Fruit fly (Drosophila melanogaster) whole organism, embryonic: Measurements from ENCODE around the gene CG9919.

ENCODE experiments used
- ATbp ChIP-seq: fragments of 200-800 bp; sonication (Bioruptor generic); optimal IDR thresholded peaks from 2 replicates; lab custom pipeline; 2017; ENCODE audit warnings: missing biosample characterization, mild to moderate bottlenecking, missing genetic modification characterization, missing genetic modification reagents
- Abd-B ChIP-seq: fragments of 200-800 bp; sonication (Bioruptor generic); optimal IDR thresholded peaks from 2 replicates; lab custom pipeline; 2018; ENCODE audit warnings: missing biosample characterization, mild to moderate bottlenecking, missing genetic modification characterization, moderate library complexity
- Asciz ChIP-seq: fragments of 200-800 bp; sonication (Bioruptor generic); optimal IDR thresholded peaks from 2 replicates; lab custom pipeline; 2017; ENCODE audit warnings: missing biosample characterization, mild to moderate bottlenecking, missing genetic modification characterization, missing genetic modification reagents
- Bgb ChIP-seq: fragments of 200-800 bp; sonication (Bioruptor generic); IDR thresholded peaks from 2 replicates; pipeline ENCODE4 v1.3.6; 2022; ENCODE audit warnings: missing biosample characterization, missing genetic modification characterization; ENCODE audit not compliant: partially characterized antibody
- BtbVII ChIP-seq: fragments of 200-800 bp; sonication (Bioruptor generic); optimal IDR thresholded peaks from 3 replicates; lab custom pipeline; 2017; ENCODE audit warnings: missing biosample characterization, mild to moderate bottlenecking, missing genetic modification characterization
- CG1024 ChIP-seq: fragments of 200-800 bp; sonication (Bioruptor generic); IDR thresholded peaks from 2 replicates; pipeline ENCODE4 v1.3.6; 2022; ENCODE audit warnings: missing biosample characterization, missing genetic modification characterization
- CG11696 ChIP-seq: fragments of 200-800 bp; sonication (Bioruptor generic); IDR thresholded peaks from 2 replicates; pipeline ENCODE4 v1.3.6; 2022; ENCODE audit warnings: missing biosample characterization, missing genetic modification characterization
- CG12104 ChIP-seq: fragments of 200-800 bp; sonication (Bioruptor generic); optimal IDR thresholded peaks from 3 replicates; lab custom pipeline; 2016; ENCODE audit warnings: missing biosample characterization, missing genetic modification characterization
- CG13424 ChIP-seq: fragments of 200-800 bp; sonication (Bioruptor generic); optimal IDR thresholded peaks from 2 replicates; lab custom pipeline; 2019; ENCODE audit warnings: missing biosample characterization, mild to moderate bottlenecking, missing genetic modification characterization, moderate library complexity
- CG14014 ChIP-seq: fragments of 200-800 bp; sonication (Bioruptor generic); IDR thresholded peaks from 2 replicates; pipeline ENCODE4 v1.3.6; 2022; ENCODE audit warnings: missing biosample characterization, missing genetic modification characterization
- CG14667 ChIP-seq: fragments of 200-800 bp; sonication (Bioruptor generic); IDR thresholded peaks from 2 replicates; pipeline ENCODE4 v1.3.6; 2022; ENCODE audit warnings: missing biosample characterization, missing genetic modification characterization
- CG15601 ChIP-seq: fragments of 200-800 bp; sonication (Bioruptor generic); optimal IDR thresholded peaks from 3 replicates; lab custom pipeline; 2019; ENCODE audit warnings: missing biosample characterization, mild to moderate bottlenecking, missing genetic modification characterization, moderate library complexity
- CG16863 ChIP-seq: fragments of 200-800 bp; sonication (Bioruptor generic); optimal IDR thresholded peaks from 3 replicates; lab custom pipeline; 2016; ENCODE audit warnings: missing biosample characterization, missing genetic modification characterization
- CG1792 ChIP-seq: fragments of 200-800 bp; sonication (Bioruptor generic); optimal IDR thresholded peaks from 2 replicates; lab custom pipeline; 2016; ENCODE audit warnings: missing biosample characterization, missing genetic modification characterization
- CG18262 ChIP-seq: fragments of 200-800 bp; optimal IDR thresholded peaks from 3 replicates; lab custom pipeline; 2019; ENCODE audit warnings: missing biosample characterization, mild to moderate bottlenecking, missing genetic modification characterization, moderate library complexity
- CG18764 ChIP-seq: fragments of 200-800 bp; sonication (Bioruptor generic); optimal IDR thresholded peaks from 3 replicates; lab custom pipeline; 2016; ENCODE audit warnings: missing biosample characterization, missing genetic modification characterization
- CG2120 ChIP-seq: fragments of 200-800 bp; sonication (Bioruptor generic); optimal IDR thresholded peaks from 3 replicates; lab custom pipeline; 2016; ENCODE audit warnings: missing biosample characterization, missing genetic modification characterization
- CG2875 ChIP-seq: fragments of 200-800 bp; sonication (Bioruptor generic); optimal IDR thresholded peaks from 2 replicates; lab custom pipeline; 2017; ENCODE audit warnings: missing biosample characterization, mild to moderate bottlenecking, missing genetic modification characterization, missing genetic modification reagents
- CG31224 ChIP-seq: fragments of 200-800 bp; sonication (Bioruptor generic); IDR thresholded peaks from 2 replicates; pipeline ENCODE4 v1.3.6; 2022; ENCODE audit warnings: missing biosample characterization, missing genetic modification characterization
- CG33213 ChIP-seq: fragments of 200-800 bp; sonication (Bioruptor generic); optimal IDR thresholded peaks from 3 replicates; lab custom pipeline; 2016; ENCODE audit warnings: missing biosample characterization, missing genetic modification characterization
- CG4282 ChIP-seq: fragments of 200-800 bp; sonication (Bioruptor generic); optimal IDR thresholded peaks from 2 replicates; lab custom pipeline; 2016; ENCODE audit warnings: missing biosample characterization, missing genetic modification characterization
- CG6813 ChIP-seq: fragments of 200-800 bp; sonication (Bioruptor generic); optimal IDR thresholded peaks from 2 replicates; lab custom pipeline; 2017; ENCODE audit warnings: missing biosample characterization, missing genetic modification characterization, mild to moderate bottlenecking, moderate library complexity, missing genetic modification reagents
- CG8388 ChIP-seq: fragments of 200-800 bp; sonication (Bioruptor generic); optimal IDR thresholded peaks from 2 replicates; lab custom pipeline; 2019; ENCODE audit warnings: missing biosample characterization, mild to moderate bottlenecking, missing genetic modification characterization, moderate library complexity
- Dip3 ChIP-seq: fragments of 200-800 bp; sonication (Bioruptor generic); optimal IDR thresholded peaks from 3 replicates; lab custom pipeline; 2016; ENCODE audit warnings: missing biosample characterization, missing genetic modification characterization
- Dll ChIP-seq: fragments of 200-800 bp; sonication (Bioruptor generic); IDR thresholded peaks from 4 replicates; pipeline ENCODE4 v1.3.6; 2022; ENCODE audit warnings: missing biosample characterization, missing genetic modification characterization; ENCODE audit not compliant: partially characterized antibody
- Fer1 ChIP-seq: fragments of 200-800 bp; sonication (Bioruptor generic); optimal IDR thresholded peaks from 2 replicates; lab custom pipeline; 2017; ENCODE audit warnings: missing biosample characterization, mild to moderate bottlenecking, missing genetic modification characterization
- Fer2 ChIP-seq: fragments of 200-800 bp; sonication (Bioruptor generic); optimal IDR thresholded peaks from 2 replicates; lab custom pipeline; 2018; ENCODE audit warnings: missing biosample characterization, mild to moderate bottlenecking, missing genetic modification characterization, moderate library complexity
- MBD-R2 ChIP-seq: fragments of 200-800 bp; sonication (Bioruptor generic); IDR thresholded peaks from 2 replicates; pipeline ENCODE4 v1.3.6; 2022; ENCODE audit warnings: missing biosample characterization, missing genetic modification characterization
- Max ChIP-seq: fragments of 200-800 bp; sonication (Bioruptor generic); optimal IDR thresholded peaks from 2 replicates; lab custom pipeline; 2016; ENCODE audit warnings: missing biosample characterization, mild to moderate bottlenecking, missing genetic modification characterization
- Stat92E ChIP-seq, 3 experiments: fragments of >200 bp in 2 of 3; fragments of 200-800 bp in 1 of 3; sonication (Bioruptor generic) in 1 of 3; optimal IDR thresholded peaks; 2 replicates each; lab custom pipeline; 2017 to 2019; ENCODE audit warnings: missing biosample characterization in 3 of 3, missing genetic modification characterization in 3 of 3, mild to moderate bottlenecking in 1 of 3, moderate library complexity in 1 of 3
- bab2 ChIP-seq: fragments of 200-800 bp; sonication (Bioruptor generic); optimal IDR thresholded peaks from 2 replicates; lab custom pipeline; 2016; ENCODE audit warnings: missing biosample characterization, missing genetic modification characterization
- btn ChIP-seq: fragments of 200-800 bp; sonication (Bioruptor generic); optimal IDR thresholded peaks from 2 replicates; lab custom pipeline; 2016; ENCODE audit warnings: missing biosample characterization, missing genetic modification characterization
- dan ChIP-seq: fragments of 200-800 bp; sonication (Bioruptor generic); IDR thresholded peaks from 2 replicates; pipeline ENCODE4 v1.3.6; 2022; ENCODE audit warnings: missing biosample characterization, missing genetic modification characterization
- fd102C ChIP-seq: fragments of 200-800 bp; sonication (Bioruptor generic); optimal IDR thresholded peaks from 2 replicates; lab custom pipeline; 2018; ENCODE audit warnings: missing biosample characterization, mild to moderate bottlenecking, missing genetic modification characterization, moderate library complexity
- fru ChIP-seq: fragments of >200 bp; optimal IDR thresholded peaks from 2 replicates; lab custom pipeline; 2017
- hbn ChIP-seq: fragments of 200-800 bp; sonication (Bioruptor generic); IDR thresholded peaks from 2 replicates; pipeline ENCODE4 v1.3.6; 2022; ENCODE audit warnings: missing biosample characterization, missing genetic modification characterization; ENCODE audit not compliant: partially characterized antibody
- hkb ChIP-seq, 2 experiments: fragments of 200-800 bp in 1 of 2; fragments of >200 bp in 1 of 2; sonication (Bioruptor generic) in 1 of 2; IDR thresholded peaks in 1 of 2; optimal IDR thresholded peaks in 1 of 2; 2 replicates each; pipeline versions ENCODE4 v1.3.6 to Lab custom; 2017 to 2022; ENCODE audit warnings: missing biosample characterization in 1 of 2, missing genetic modification characterization in 1 of 2
- kah ChIP-seq: fragments of 200-800 bp; sonication (Bioruptor generic); optimal IDR thresholded peaks from 2 replicates; lab custom pipeline; 2018; ENCODE audit warnings: missing biosample characterization, mild to moderate bottlenecking, missing genetic modification characterization
- kay ChIP-seq: fragments of 200-800 bp; sonication (Bioruptor generic); optimal IDR thresholded peaks from 2 replicates; lab custom pipeline; 2016; ENCODE audit warnings: missing biosample characterization, missing genetic modification characterization
- nom ChIP-seq: fragments of 200-800 bp; sonication (Bioruptor generic); optimal IDR thresholded peaks from 2 replicates; lab custom pipeline; 2017; ENCODE audit warnings: missing biosample characterization, missing genetic modification characterization, mild to moderate bottlenecking, moderate library complexity, missing genetic modification reagents
- otp ChIP-seq: fragments of 200-800 bp; sonication (Bioruptor generic); IDR thresholded peaks from 3 replicates; pipeline ENCODE4, ENCODE4 v1.3.6; 2022; ENCODE audit warnings: missing biosample characterization, missing genetic modification characterization
- psq ChIP-seq: fragments of 200-800 bp; sonication (Bioruptor generic); optimal IDR thresholded peaks from 2 replicates; lab custom pipeline; 2017; ENCODE audit warnings: missing biosample characterization, missing genetic modification characterization
- pum ChIP-seq: fragments of 200-800 bp; sonication (Bioruptor generic); optimal IDR thresholded peaks from 2 replicates; lab custom pipeline; 2016; ENCODE audit warnings: missing biosample characterization, missing genetic modification characterization
- pzg ChIP-seq: fragments of 200-800 bp; sonication (Bioruptor generic); optimal IDR thresholded peaks from 3 replicates; lab custom pipeline; 2018; ENCODE audit warnings: missing biosample characterization, mild to moderate bottlenecking, missing genetic modification characterization, moderate library complexity
- run ChIP-seq: fragments of 200-800 bp; sonication (Bioruptor generic); optimal IDR thresholded peaks from 3 replicates; lab custom pipeline; 2018; ENCODE audit warnings: missing biosample characterization, mild to moderate bottlenecking, missing genetic modification characterization
- ssp ChIP-seq: fragments of 200-800 bp; sonication (Bioruptor generic); IDR thresholded peaks from 2 replicates; pipeline ENCODE4 v1.3.6; 2022; ENCODE audit warnings: missing biosample characterization, missing genetic modification characterization
- usp ChIP-seq: fragments of >200 bp; optimal IDR thresholded peaks from 2 replicates; lab custom pipeline; 2017; ENCODE audit warnings: missing biosample characterization, missing genetic modification characterization
- vfl ChIP-seq: fragments of 200-800 bp; sonication (Bioruptor generic); optimal IDR thresholded peaks from 2 replicates; lab custom pipeline; 2016; ENCODE audit warnings: missing biosample characterization, missing genetic modification characterization
- zf30C ChIP-seq: fragments of 200-800 bp; sonication (Bioruptor generic); optimal IDR thresholded peaks from 3 replicates; lab custom pipeline; 2018; ENCODE audit warnings: missing biosample characterization, mild to moderate bottlenecking, missing genetic modification characterization

Gene CG9919

dm6 chrX:16358670-16359320 lies 28.2 kb upstream of the CG9919 start, which contains the start of the genes U2af50 and PIG-Q (continued):
- TF ChIP-seq hkb (optimal IDR thresholded peaks at IDR 0.05; lab: Kevin White, UChicago) (no peak), hkb (GFP tag; IDR thresholded peaks at IDR 0.05; lab: Robert Waterston, UW) (peak; percentile 93), Stat92E (GFP tag; optimal IDR thresholded peaks at IDR 0.05; lab: Kevin White, UChicago) (peak in 1 of 3 experiments; percentile 44), CG14014 (GFP tag; lab: Robert Waterston, UW) (peak; percentile 92), fru (lab: Kevin White, UChicago) (no peak), btn (GFP tag; lab: Kevin White, UChicago) (no peak), ATbp (GFP tag; lab: Kevin White, UChicago) (peak; percentile 89), MBD-R2 (GFP tag; lab: Robert Waterston, UW) (peak; percentile 88), bab2 (peak; percentile 71), CG2120 (peak; percentile 79), Abd-B (GFP tag; lab: Kevin White, UChicago) (peak; percentile 96), otp (GFP tag; lab: Robert Waterston, UW) (no peak; the same call in 2 of the 3 replicates), CG6813 (no peak), CG4282 (GFP tag; lab: Kevin White, UChicago) (no peak), BtbVII (GFP tag; lab: Kevin White, UChicago) (peak; percentile 90), kay (GFP tag; lab: Kevin White, UChicago) (peak; percentile 69), CG13424 (tag; lab: Kevin White, UChicago) (peak; percentile 95), CG11696 (peak; percentile 76; the same call in 1 of the 2 replicates), ssp (GFP tag; lab: Robert Waterston, UW) (peak; percentile 91), Fer1 (GFP tag; lab: Kevin White, UChicago) (peak; percentile 91), CG12104 (GFP tag; lab: Kevin White, UChicago) (peak; percentile 73), Dll (GFP tag; lab: Robert Waterston, UW) (no peak; the same call in 3 of the 4 replicates), pzg (GFP tag; lab: Kevin White, UChicago) (peak; percentile 51), vfl (GFP tag; lab: Kevin White, UChicago) (peak; percentile 16), kah (GFP tag; lab: Kevin White, UChicago) (peak; percentile 82), zf30C (peak; percentile 1), usp (GFP tag; lab: Kevin White, UChicago) (no peak), hbn (GFP tag; lab: Robert Waterston, UW) (no peak), CG15601 (peak; percentile 90), CG18764 (GFP tag; lab: Kevin White, UChicago) (peak; percentile 91), run (tag; lab: Kevin White, UChicago) (peak; percentile 85), dan (GFP tag; lab: Robert Waterston, UW) (no peak), Asciz (GFP tag; lab: Kevin White, UChicago) (peak; percentile 90), psq (GFP tag; lab: Kevin White, UChicago) (peak; percentile 78), Max (GFP tag; lab: Kevin White, UChicago) (peak; percentile 84), CG2875 (peak; percentile 85), CG8388 (peak; percentile 93), CG16863 (GFP tag; lab: Kevin White, UChicago) (peak; percentile 33), CG14667 (GFP tag; lab: Robert Waterston, UW) (peak; percentile 92), Fer2 (tag; lab: Kevin White, UChicago) (peak; percentile 78), CG31224 (GFP tag; lab: Robert Waterston, UW) (peak; percentile 86), Bgb (peak; percentile 34; the same call in 1 of the 2 replicates), Dip3 (GFP tag; lab: Kevin White, UChicago) (no peak), CG1792 (peak; percentile 2), fd102C (peak; percentile 64), nom (peak; percentile 78), pum (GFP tag; lab: Kevin White, UChicago) (peak; percentile 55), CG1024 (peak; percentile 73; the same call in 1 of the 2 replicates), CG33213 (GFP tag; lab: Kevin White, UChicago) (peak; percentile 32), CG18262 (tag; lab: Kevin White, UChicago) (peak; percentile 95)
